Worm (Caenorhabditis elegans) whole organism, late embryonic: Measurements from ENCODE around the gene ccd-5.

Experiments
- ama-1 ChIP-seq: fragments of 150-350 bp; optimal IDR thresholded peaks from 2 replicates; lab custom pipeline; 2014
- fkh-10 ChIP-seq: fragments of 150-350 bp; optimal IDR thresholded peaks from 2 replicates; lab custom pipeline; 2014; ENCODE audit warnings: missing biosample characterization, missing genetic modification reagents, missing genetic modification characterization
- nfya-1 ChIP-seq: sonication (generic microtip); optimal IDR thresholded peaks from 2 replicates; lab custom pipeline; 2017; ENCODE audit warnings: missing genetic modification characterization, mild to moderate bottlenecking, missing compliant biosample characterization, antibody characterized with exemption, moderate library complexity
- ttx-3 ChIP-seq: sonication (generic microtip); optimal IDR thresholded peaks from 2 replicates; lab custom pipeline; 2016; ENCODE audit warnings: missing genetic modification reagents, missing genetic modification characterization, missing compliant biosample characterization
- unc-55 ChIP-seq: sonication (generic microtip); optimal IDR thresholded peaks from 2 replicates; lab custom pipeline; 2017; ENCODE audit warnings: missing biosample characterization, missing genetic modification reagents, missing genetic modification characterization

- TF ChIP-seq ttx-3 (tag; lab: Kevin White, UChicago) (no peak), fkh-10 (GFP tag; lab: Kevin White, UChicago) (no peak), nfya-1 (tag; lab: Kevin White, UChicago) (no peak), ama-1 (lab: Kevin White, UChicago) (no peak), unc-55 (GFP tag; lab: Kevin White, UChicago) (no peak)
These were observed 31.4 kb downstream of the ccd-5 start, which contains the start of gene F52H2.3 for ce11 chrX:2541003-2541521.
